Worm (Caenorhabditis elegans) whole organism, late embryonic: ENCODE data around the gene B0495.9.

ENCODE experiments used
- K02D7.2 ChIP-seq: sonication (generic microtip); optimal IDR thresholded peaks from 2 replicates; lab custom pipeline; 2017; ENCODE audit warnings: mild to moderate bottlenecking, missing genetic modification characterization, missing compliant biosample characterization
- K09A11.1 ChIP-seq: sonication (generic microtip); optimal IDR thresholded peaks from 2 replicates; lab custom pipeline; 2017; ENCODE audit warnings: antibody characterized with exemption, mild to moderate bottlenecking, missing genetic modification characterization, missing compliant biosample characterization; ENCODE audit not compliant: insufficient read depth
- T23F11.4 ChIP-seq: fragments of 200-800 bp; sonication (Bioruptor generic); optimal IDR thresholded peaks from 2 replicates; lab custom pipeline; 2018; ENCODE audit warnings: mild to moderate bottlenecking, missing genetic modification characterization, missing compliant biosample characterization
- ahr-1 ChIP-seq: sonication (generic microtip); optimal IDR thresholded peaks from 2 replicates; lab custom pipeline; 2016; ENCODE audit warnings: missing genetic modification characterization, missing compliant biosample characterization
- ama-1 ChIP-seq: fragments of 150-350 bp; optimal IDR thresholded peaks from 2 replicates; lab custom pipeline; 2014
- ceh-14 ChIP-seq: sonication (generic microtip); optimal IDR thresholded peaks from 2 replicates; lab custom pipeline; 2016; ENCODE audit warnings: missing genotype, missing genetic modification characterization, missing compliant biosample characterization
- ceh-18 ChIP-seq: sonication (generic microtip); optimal IDR thresholded peaks from 2 replicates; lab custom pipeline; 2016; ENCODE audit warnings: missing genetic modification characterization, missing compliant biosample characterization
- ceh-19 ChIP-seq: fragments of 200-800 bp; sonication (Bioruptor generic); optimal IDR thresholded peaks from 2 replicates; lab custom pipeline; 2018; ENCODE audit warnings: mild to moderate bottlenecking, missing genetic modification characterization, missing compliant biosample characterization
- ceh-22 ChIP-seq: sonication (generic microtip); optimal IDR thresholded peaks from 2 replicates; lab custom pipeline; 2017; ENCODE audit warnings: missing biosample characterization, missing genetic modification characterization
- ceh-24 ChIP-seq: sonication (generic microtip); optimal IDR thresholded peaks from 2 replicates; lab custom pipeline; 2016; ENCODE audit warnings: mild to moderate bottlenecking, missing genetic modification characterization, missing compliant biosample characterization
- ceh-30 ChIP-seq: fragments of 150-350 bp; optimal IDR thresholded peaks from 2 replicates; lab custom pipeline; 2014; ENCODE audit warnings: missing biosample characterization, missing genetic modification characterization
- ceh-31 ChIP-seq: sonication (generic microtip); optimal IDR thresholded peaks from 2 replicates; lab custom pipeline; 2016; ENCODE audit warnings: missing genetic modification characterization, missing compliant biosample characterization
- ceh-34 ChIP-seq: sonication (generic microtip); optimal IDR thresholded peaks from 2 replicates; lab custom pipeline; 2016; ENCODE audit warnings: mild to moderate bottlenecking, missing genetic modification characterization, missing compliant biosample characterization
- ceh-45 ChIP-seq: fragments of 200-800 bp; sonication (Bioruptor generic); IDR thresholded peaks from 2 replicates; pipeline ENCODE4 v1.3.6; 2022; ENCODE audit warnings: missing genetic modification reagents, missing genetic modification characterization, missing compliant biosample characterization
- ceh-48 ChIP-seq: sonication (generic microtip); optimal IDR thresholded peaks from 2 replicates; lab custom pipeline; 2016; ENCODE audit warnings: missing genetic modification characterization, inconsistent platforms, missing compliant biosample characterization
- ceh-6 ChIP-seq: fragments of 200-800 bp; sonication (Bioruptor generic); optimal IDR thresholded peaks from 2 replicates; lab custom pipeline; 2018; ENCODE audit warnings: mild to moderate bottlenecking, missing genetic modification characterization, missing compliant biosample characterization
- ceh-9 ChIP-seq: sonication (generic microtip); optimal IDR thresholded peaks from 2 replicates; lab custom pipeline; 2016; ENCODE audit warnings: mild to moderate bottlenecking, missing genetic modification characterization, inconsistent platforms, missing compliant biosample characterization
- che-1 ChIP-seq: sonication (generic microtip); optimal IDR thresholded peaks from 2 replicates; lab custom pipeline; 2016; ENCODE audit warnings: mild to moderate bottlenecking, missing genetic modification characterization, missing compliant biosample characterization
- dmd-4 ChIP-seq: sonication (generic microtip); optimal IDR thresholded peaks from 2 replicates; lab custom pipeline; 2016; ENCODE audit warnings: borderline replicate concordance, missing genetic modification characterization, missing compliant biosample characterization
- elt-2 ChIP-seq: sonication (generic microtip); optimal IDR thresholded peaks from 2 replicates; lab custom pipeline; 2016; ENCODE audit warnings: missing genetic modification reagents, missing genetic modification characterization, missing compliant biosample characterization
- ets-4 ChIP-seq: sonication (generic microtip); optimal IDR thresholded peaks from 2 replicates; lab custom pipeline; 2016; ENCODE audit warnings: missing genetic modification characterization, missing compliant biosample characterization
- eyg-1 ChIP-seq: sonication (generic microtip); optimal IDR thresholded peaks from 2 replicates; lab custom pipeline; 2016; ENCODE audit warnings: missing genotype, missing genetic modification characterization, missing compliant biosample characterization
- fkh-10 ChIP-seq: fragments of 150-350 bp; optimal IDR thresholded peaks from 2 replicates; lab custom pipeline; 2014; ENCODE audit warnings: missing biosample characterization, missing genetic modification reagents, missing genetic modification characterization
- gmeb-2 ChIP-seq: sonication (generic microtip); optimal IDR thresholded peaks from 2 replicates; lab custom pipeline; 2016; ENCODE audit warnings: missing genetic modification characterization, inconsistent platforms, missing compliant biosample characterization
- hlh-13 ChIP-seq: fragments of 200-800 bp; sonication (Bioruptor generic); optimal IDR thresholded peaks from 2 replicates; lab custom pipeline; 2018; ENCODE audit warnings: mild to moderate bottlenecking, missing genetic modification characterization, missing compliant biosample characterization
- hlh-15 ChIP-seq: sonication (generic microtip); optimal IDR thresholded peaks from 2 replicates; lab custom pipeline; 2016; ENCODE audit warnings: missing genetic modification characterization, missing compliant biosample characterization
- hlh-30 ChIP-seq: sonication (generic microtip); optimal IDR thresholded peaks from 2 replicates; lab custom pipeline; 2017; ENCODE audit warnings: antibody characterized with exemption, missing genetic modification characterization, missing compliant biosample characterization; ENCODE audit not compliant: insufficient read depth
- hlh-6 ChIP-seq: sonication (generic microtip); optimal IDR thresholded peaks from 2 replicates; lab custom pipeline; 2016; ENCODE audit warnings: missing genotype, missing genetic modification characterization, missing compliant biosample characterization
- hlh-8 ChIP-seq: sonication (generic microtip); optimal IDR thresholded peaks from 2 replicates; lab custom pipeline; 2016; ENCODE audit warnings: missing genotype, missing genetic modification characterization, missing compliant biosample characterization
- lim-6 ChIP-seq: sonication (generic microtip); optimal IDR thresholded peaks from 2 replicates; lab custom pipeline; 2016; ENCODE audit warnings: missing genetic modification characterization, missing compliant biosample characterization
- lin-11 ChIP-seq: fragments of 200-800 bp; sonication (Bioruptor generic); optimal IDR thresholded peaks from 2 replicates; lab custom pipeline; 2018; ENCODE audit warnings: mild to moderate bottlenecking, missing genetic modification characterization, missing compliant biosample characterization
- madf-2 ChIP-seq: sonication (generic microtip); optimal IDR thresholded peaks from 2 replicates; lab custom pipeline; 2017; ENCODE audit warnings: missing genetic modification characterization, missing compliant biosample characterization
- mec-3 ChIP-seq: sonication (generic microtip); optimal IDR thresholded peaks from 2 replicates; lab custom pipeline; 2016; ENCODE audit warnings: borderline replicate concordance, missing genetic modification characterization, missing compliant biosample characterization
- nfya-1 ChIP-seq: sonication (generic microtip); optimal IDR thresholded peaks from 2 replicates; lab custom pipeline; 2017; ENCODE audit warnings: missing genetic modification characterization, mild to moderate bottlenecking, missing compliant biosample characterization, antibody characterized with exemption, moderate library complexity
- nhr-11 ChIP-seq: fragments of 150-350 bp; optimal IDR thresholded peaks from 2 replicates; lab custom pipeline; 2014; ENCODE audit warnings: missing biosample characterization, missing genetic modification characterization
- nhr-232 ChIP-seq: sonication (generic microtip); optimal IDR thresholded peaks from 2 replicates; lab custom pipeline; 2016; ENCODE audit warnings: missing genetic modification characterization, missing compliant biosample characterization
- npax-4 ChIP-seq: sonication (generic microtip); optimal IDR thresholded peaks from 2 replicates; lab custom pipeline; 2016; ENCODE audit warnings: missing genetic modification characterization, missing compliant biosample characterization
- pag-3 ChIP-seq: sonication (generic microtip); optimal IDR thresholded peaks from 2 replicates; lab custom pipeline; 2016; ENCODE audit warnings: missing compliant biosample characterization, missing genetic modification characterization, borderline replicate concordance
- pax-1 ChIP-seq: fragments of 150-350 bp; optimal IDR thresholded peaks from 2 replicates; lab custom pipeline; 2014; ENCODE audit warnings: missing biosample characterization, missing genetic modification characterization
- pha-2 ChIP-seq: sonication (generic microtip); optimal IDR thresholded peaks from 2 replicates; lab custom pipeline; 2017; ENCODE audit warnings: mild to moderate bottlenecking, missing genetic modification characterization, missing compliant biosample characterization
- pha-4 ChIP-seq: fragments of 150-350 bp; optimal IDR thresholded peaks from 2 replicates; lab custom pipeline; 2018; ENCODE audit warnings: missing biosample characterization, missing genetic modification reagents, missing genetic modification characterization
- rnt-1 ChIP-seq: sonication (generic microtip); optimal IDR thresholded peaks from 2 replicates; lab custom pipeline; 2016; ENCODE audit warnings: missing genetic modification characterization, missing compliant biosample characterization
- sdc-2 ChIP-seq: sonication (generic microtip); optimal IDR thresholded peaks from 2 replicates; lab custom pipeline; 2016; ENCODE audit warnings: missing genotype, missing genetic modification characterization, missing compliant biosample characterization
- sox-4 ChIP-seq: sonication (generic microtip); optimal IDR thresholded peaks from 2 replicates; lab custom pipeline; 2017; ENCODE audit warnings: mild to moderate bottlenecking, missing genetic modification characterization, inconsistent platforms, missing compliant biosample characterization
- syd-9 ChIP-seq: sonication (generic microtip); optimal IDR thresholded peaks from 2 replicates; lab custom pipeline; 2016; ENCODE audit warnings: mild to moderate bottlenecking, missing genetic modification characterization, moderate library complexity, missing compliant biosample characterization
- tbx-2 ChIP-seq: sonication (generic microtip); optimal IDR thresholded peaks from 2 replicates; lab custom pipeline; 2016; ENCODE audit warnings: missing genetic modification characterization, missing compliant biosample characterization
- tbx-7 ChIP-seq: sonication (generic microtip); optimal IDR thresholded peaks from 2 replicates; lab custom pipeline; 2016; ENCODE audit warnings: missing genotype, missing genetic modification characterization, missing compliant biosample characterization
- ttx-3 ChIP-seq: sonication (generic microtip); optimal IDR thresholded peaks from 2 replicates; lab custom pipeline; 2016; ENCODE audit warnings: missing genetic modification reagents, missing genetic modification characterization, missing compliant biosample characterization
- unc-3 ChIP-seq, 2 experiments: fragments of 200-800 bp in 1 of 2; sonication (Bioruptor generic) in 1 of 2; sonication (generic microtip) in 1 of 2; conservative IDR thresholded peaks in 1 of 2; optimal IDR thresholded peaks in 1 of 2; 2 replicates each; pipeline versions ENCODE4 v1.3.6 to Lab custom; 2016 to 2022; ENCODE audit warnings: missing compliant biosample characterization in 2 of 2, missing genetic modification characterization in 2 of 2, missing genetic modification reagents in 1 of 2
- unc-42 ChIP-seq: sonication (generic microtip); optimal IDR thresholded peaks from 2 replicates; lab custom pipeline; 2016; ENCODE audit warnings: missing genotype, missing genetic modification characterization, missing compliant biosample characterization
- unc-86 ChIP-seq: sonication (generic microtip); optimal IDR thresholded peaks from 2 replicates; lab custom pipeline; 2016; ENCODE audit warnings: missing genetic modification characterization, missing compliant biosample characterization
- zip-5 ChIP-seq: sonication (generic microtip); optimal IDR thresholded peaks from 2 replicates; lab custom pipeline; 2016; ENCODE audit warnings: missing genetic modification characterization, missing compliant biosample characterization
- ztf-16 ChIP-seq: sonication (generic microtip); optimal IDR thresholded peaks from 2 replicates; lab custom pipeline; 2017; ENCODE audit warnings: missing genetic modification characterization, missing compliant biosample characterization

The B0495.9 gene

DNA sequence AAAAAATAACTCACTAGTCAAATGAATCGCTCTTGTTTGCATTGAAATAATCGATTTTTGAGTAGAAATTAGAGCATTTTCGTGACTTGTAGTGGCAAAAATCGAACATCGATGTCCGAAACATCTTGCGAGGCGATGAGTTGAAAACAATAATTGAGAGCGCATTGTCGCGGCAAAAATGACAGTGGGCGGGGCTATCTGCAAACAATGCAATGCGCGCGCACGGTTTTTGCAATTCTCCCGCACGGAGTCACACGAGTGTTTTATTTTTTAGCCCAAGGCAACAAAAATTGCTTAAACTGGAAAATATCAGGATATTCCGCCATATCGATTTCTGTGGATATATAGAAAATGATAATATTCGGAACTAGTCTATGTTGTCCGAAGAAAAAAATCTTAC is at the start of gene B0495.9:
B0495.9 (minus strand) TSS at position 171 of the 400 bp plus-strand sequence.
- TF ChIP-seq fkh-10 (GFP tag; lab: Kevin White, UChicago): peak; percentile 16
- peak; percentile 88 for TF ChIP-seq dmd-4
- TF ChIP-seq zip-5: peak; percentile 81
- peak; percentile 84 for TF ChIP-seq nhr-232
- peak; percentile 42 for TF ChIP-seq hlh-30 (tag; lab: Kevin White, UChicago)
- TF ChIP-seq pax-1 (tag; lab: Kevin White, UChicago): peak; percentile 35
- no peak for TF ChIP-seq ceh-30 (tag; lab: Kevin White, UChicago)
- TF ChIP-seq tbx-2: peak; percentile 95
- no peak for TF ChIP-seq pag-3
- TF ChIP-seq ceh-6: peak; percentile 86
- peak; percentile 18 for TF ChIP-seq ets-4 (tag; lab: Kevin White, UChicago)
- peak; percentile 68 for TF ChIP-seq ceh-24
- TF ChIP-seq nfya-1 (tag; lab: Kevin White, UChicago): peak; percentile 86
- TF ChIP-seq T23F11.4 (GFP tag; lab: Kevin White, UChicago): peak; percentile 84
- peak; percentile 61 for TF ChIP-seq lim-6 (tag; lab: Kevin White, UChicago)
- peak; percentile 71 for TF ChIP-seq tbx-7
- peak; percentile 83 for TF ChIP-seq madf-2 (tag; lab: Kevin White, UChicago)
- peak; percentile 78 for TF ChIP-seq ceh-22 (tag; lab: Kevin White, UChicago)
- TF ChIP-seq ceh-19: peak; percentile 92
- TF ChIP-seq ahr-1 (tag; lab: Kevin White, UChicago): peak; percentile 87
- TF ChIP-seq unc-86 (tag; lab: Kevin White, UChicago): peak; percentile 92
- peak; percentile 91 for TF ChIP-seq ceh-31 (tag; lab: Kevin White, UChicago)
- peak; percentile 85 for TF ChIP-seq che-1 (tag; lab: Kevin White, UChicago)
- TF ChIP-seq K09A11.1 (tag; lab: Kevin White, UChicago): peak; percentile 84
- no peak for TF ChIP-seq ama-1 (lab: Kevin White, UChicago)
- peak; percentile 81 for TF ChIP-seq K02D7.2
- peak; percentile 94 for TF ChIP-seq ceh-34 (tag; lab: Kevin White, UChicago)
- TF ChIP-seq ztf-16: peak; percentile 93
- TF ChIP-seq ceh-45 (GFP tag; lab: Robert Waterston, UW): peak; percentile 71; the same call in 1 of the 2 replicates
- TF ChIP-seq hlh-6 (tag; lab: Kevin White, UChicago): peak; percentile 89
- TF ChIP-seq unc-3 (GFP tag; conservative IDR thresholded peaks at IDR 0.05; lab: Robert Waterston, UW): peak; percentile 75
- TF ChIP-seq unc-3 (tag; optimal IDR thresholded peaks at IDR 0.05; lab: Kevin White, UChicago): peak; percentile 87
- peak; percentile 90 for TF ChIP-seq sox-4
- peak; percentile 73 for TF ChIP-seq hlh-13 (GFP tag; lab: Kevin White, UChicago)
- peak; percentile 96 for TF ChIP-seq elt-2
- peak; percentile 84 for TF ChIP-seq npax-4 (tag; lab: Kevin White, UChicago)
- peak; percentile 84 for TF ChIP-seq eyg-1 (tag; lab: Kevin White, UChicago)
- peak; percentile 90 for TF ChIP-seq ttx-3 (tag; lab: Kevin White, UChicago)
- peak; percentile 81 for TF ChIP-seq sdc-2 (tag; lab: Kevin White, UChicago)
- TF ChIP-seq mec-3 (tag; lab: Kevin White, UChicago): peak; percentile 75
- TF ChIP-seq ceh-48 (tag; lab: Kevin White, UChicago): peak; percentile 62
- peak; percentile 88 for TF ChIP-seq gmeb-2 (tag; lab: Kevin White, UChicago)
- peak; percentile 14 for TF ChIP-seq nhr-11 (tag; lab: Kevin White, UChicago)
- peak; percentile 55 for TF ChIP-seq ceh-18 (tag; lab: Kevin White, UChicago)
- TF ChIP-seq pha-4 (tag; lab: Kevin White, UChicago): no peak
- TF ChIP-seq syd-9 (tag; lab: Kevin White, UChicago): peak; percentile 85
- TF ChIP-seq ceh-9 (tag; lab: Kevin White, UChicago): peak; percentile 23
- TF ChIP-seq unc-42 (tag; lab: Kevin White, UChicago): peak; percentile 64
- TF ChIP-seq hlh-8 (tag; lab: Kevin White, UChicago): peak; percentile 91
- peak; percentile 75 for TF ChIP-seq lin-11 (tag; lab: Kevin White, UChicago)
- TF ChIP-seq ceh-14: peak; percentile 93
- peak; percentile 82 for TF ChIP-seq pha-2
- peak; percentile 90 for TF ChIP-seq hlh-15 (tag; lab: Kevin White, UChicago)
- TF ChIP-seq rnt-1 (tag; lab: Kevin White, UChicago): peak; percentile 86
